Fruit fly (Drosophila melanogaster) whole organism, embryonic: Measurements from ENCODE around the gene CG32625.

Source experiments
- Atf-2 ChIP-seq: fragments of 200-800 bp; sonication (Bioruptor generic); optimal IDR thresholded peaks from 2 replicates; lab custom pipeline; 2016; ENCODE audit warnings: missing biosample characterization, missing genetic modification characterization
- Atf6 ChIP-seq: fragments of 200-800 bp; sonication (Bioruptor generic); IDR thresholded peaks from 2 replicates; pipeline ENCODE4 v1.3.6; 2022; ENCODE audit warnings: missing biosample characterization, missing genetic modification characterization
- B-H2 ChIP-seq: fragments of 200-800 bp; sonication (Bioruptor generic); optimal IDR thresholded peaks from 2 replicates; lab custom pipeline; 2018; ENCODE audit warnings: missing biosample characterization, mild to moderate bottlenecking, missing genetic modification characterization
- Bdp1 ChIP-seq: fragments of 200-800 bp; sonication (Bioruptor generic); optimal IDR thresholded peaks from 3 replicates; lab custom pipeline; 2016; ENCODE audit warnings: missing biosample characterization, missing genetic modification characterization
- CG10366 ChIP-seq: fragments of 200-800 bp; sonication (Bioruptor generic); IDR thresholded peaks from 2 replicates; pipeline ENCODE4 v1.3.6; 2022; ENCODE audit warnings: missing biosample characterization, missing genetic modification characterization
- CG11398 ChIP-seq: fragments of 200-800 bp; sonication (Bioruptor generic); optimal IDR thresholded peaks from 2 replicates; lab custom pipeline; 2016; ENCODE audit warnings: missing biosample characterization, missing genetic modification characterization
- CG12219 ChIP-seq: fragments of 200-800 bp; sonication (Bioruptor generic); optimal IDR thresholded peaks from 3 replicates; lab custom pipeline; 2018; ENCODE audit warnings: missing biosample characterization, mild to moderate bottlenecking, missing genetic modification characterization
- CG14667 ChIP-seq: fragments of 200-800 bp; sonication (Bioruptor generic); IDR thresholded peaks from 2 replicates; pipeline ENCODE4 v1.3.6; 2022; ENCODE audit warnings: missing biosample characterization, missing genetic modification characterization
- CG14965 ChIP-seq: fragments of 200-800 bp; sonication (Bioruptor generic); optimal IDR thresholded peaks from 2 replicates; lab custom pipeline; 2016; ENCODE audit warnings: missing biosample characterization, missing genetic modification characterization, borderline replicate concordance
- CG16815 ChIP-seq: fragments of 200-800 bp; sonication (Bioruptor generic); optimal IDR thresholded peaks from 3 replicates; lab custom pipeline; 2017; ENCODE audit warnings: missing biosample characterization, mild to moderate bottlenecking, missing genetic modification characterization
- CG17359 ChIP-seq: fragments of 200-800 bp; sonication (Bioruptor generic); optimal IDR thresholded peaks from 3 replicates; lab custom pipeline; 2018; ENCODE audit warnings: missing biosample characterization, mild to moderate bottlenecking, missing genetic modification characterization, moderate library complexity
- CG17912 ChIP-seq: fragments of 200-800 bp; sonication (Bioruptor generic); optimal IDR thresholded peaks from 2 replicates; lab custom pipeline; 2018; ENCODE audit warnings: missing biosample characterization, mild to moderate bottlenecking, missing genetic modification characterization
- CG18599 ChIP-seq: fragments of 200-800 bp; sonication (Bioruptor generic); optimal IDR thresholded peaks from 3 replicates; lab custom pipeline; 2017; ENCODE audit warnings: missing biosample characterization, missing genetic modification characterization, mild to moderate bottlenecking, moderate library complexity, missing genetic modification reagents
- CG3163 ChIP-seq: fragments of 200-800 bp; sonication (Bioruptor generic); optimal IDR thresholded peaks from 3 replicates; lab custom pipeline; 2016; ENCODE audit warnings: missing biosample characterization, missing genetic modification characterization
- CG34422 ChIP-seq: fragments of 200-800 bp; sonication (Bioruptor generic); IDR thresholded peaks from 3 replicates; pipeline ENCODE4 v1.3.6; 2022; ENCODE audit warnings: missing biosample characterization, missing genetic modification characterization
- CG3847 ChIP-seq: fragments of 200-800 bp; sonication (Bioruptor generic); IDR thresholded peaks from 2 replicates; pipeline ENCODE4 v1.3.6; 2022; ENCODE audit warnings: missing biosample characterization, missing genetic modification characterization
- CG4404 ChIP-seq: fragments of 200-800 bp; sonication (Bioruptor generic); IDR thresholded peaks from 2 replicates; pipeline ENCODE4 v1.3.6; 2022; ENCODE audit warnings: missing biosample characterization, missing genetic modification characterization
- CG6272 ChIP-seq: fragments of 200-800 bp; sonication (Bioruptor generic); IDR thresholded peaks from 2 replicates; pipeline ENCODE4 v1.3.6; 2022; ENCODE audit warnings: missing biosample characterization, missing genetic modification characterization
- CG7372 ChIP-seq: fragments of 200-800 bp; sonication (Bioruptor generic); IDR thresholded peaks from 2 replicates; pipeline ENCODE4 v1.3.6; 2022; ENCODE audit warnings: missing biosample characterization, missing genetic modification characterization
- CG8478 ChIP-seq: fragments of >200 bp; optimal IDR thresholded peaks from 2 replicates; lab custom pipeline; 2018
- CG9797 ChIP-seq: fragments of 200-800 bp; sonication (Bioruptor generic); optimal IDR thresholded peaks from 3 replicates; lab custom pipeline; 2018; ENCODE audit warnings: missing biosample characterization, mild to moderate bottlenecking, missing genetic modification characterization
- CG9876 ChIP-seq: fragments of 200-800 bp; sonication (Bioruptor generic); optimal IDR thresholded peaks from 2 replicates; lab custom pipeline; 2016; ENCODE audit warnings: missing biosample characterization, missing genetic modification characterization
- Camta ChIP-seq: fragments of 200-800 bp; sonication (Bioruptor generic); optimal IDR thresholded peaks from 2 replicates; lab custom pipeline; 2016; ENCODE audit warnings: missing biosample characterization, missing genetic modification characterization
- D19A ChIP-seq: fragments of 200-800 bp; optimal IDR thresholded peaks from 3 replicates; lab custom pipeline; 2019; ENCODE audit warnings: missing biosample characterization, mild to moderate bottlenecking, missing genetic modification characterization, moderate library complexity
- Deaf1 ChIP-seq: fragments of 200-800 bp; optimal IDR thresholded peaks from 3 replicates; lab custom pipeline; 2019; ENCODE audit warnings: missing biosample characterization, mild to moderate bottlenecking, missing genetic modification characterization, moderate library complexity
- ERR ChIP-seq: fragments of 200-800 bp; sonication (Bioruptor generic); optimal IDR thresholded peaks from 2 replicates; lab custom pipeline; 2016; ENCODE audit warnings: missing biosample characterization, missing genetic modification characterization
- Fer2 ChIP-seq: fragments of 200-800 bp; sonication (Bioruptor generic); optimal IDR thresholded peaks from 2 replicates; lab custom pipeline; 2018; ENCODE audit warnings: missing biosample characterization, mild to moderate bottlenecking, missing genetic modification characterization, moderate library complexity
- HmgZ ChIP-seq: fragments of 200-800 bp; sonication (Bioruptor generic); optimal IDR thresholded peaks from 2 replicates; lab custom pipeline; 2018; ENCODE audit warnings: missing biosample characterization, mild to moderate bottlenecking, missing genetic modification characterization
- Hmx ChIP-seq: fragments of 200-800 bp; sonication (Bioruptor generic); optimal IDR thresholded peaks from 2 replicates; lab custom pipeline; 2016; ENCODE audit warnings: missing biosample characterization, missing genetic modification characterization
- Hr39 ChIP-seq: fragments of >200 bp; optimal IDR thresholded peaks from 2 replicates; lab custom pipeline; 2017
- Max ChIP-seq: fragments of 200-800 bp; sonication (Bioruptor generic); optimal IDR thresholded peaks from 2 replicates; lab custom pipeline; 2016; ENCODE audit warnings: missing biosample characterization, mild to moderate bottlenecking, missing genetic modification characterization
- Sox100B ChIP-seq: fragments of 200-800 bp; sonication (Bioruptor generic); optimal IDR thresholded peaks from 3 replicates; lab custom pipeline; 2018; ENCODE audit warnings: missing biosample characterization, mild to moderate bottlenecking, missing genetic modification characterization
- Usf ChIP-seq: fragments of 200-800 bp; sonication (Bioruptor generic); optimal IDR thresholded peaks from 2 replicates; lab custom pipeline; 2017; ENCODE audit warnings: missing genotype, missing biosample characterization, missing genetic modification characterization
- Vsx1 ChIP-seq: fragments of 200-800 bp; sonication (Bioruptor generic); optimal IDR thresholded peaks from 2 replicates; lab custom pipeline; 2017; ENCODE audit warnings: missing biosample characterization, mild to moderate bottlenecking, missing genetic modification characterization, missing genetic modification reagents
- abd-A ChIP-seq: fragments of 200-800 bp; sonication (Bioruptor generic); optimal IDR thresholded peaks from 3 replicates; lab custom pipeline; 2019; ENCODE audit warnings: missing biosample characterization, mild to moderate bottlenecking, missing genetic modification characterization, moderate library complexity
- da ChIP-seq: fragments of 200-800 bp; sonication (Bioruptor generic); optimal IDR thresholded peaks from 2 replicates; lab custom pipeline; 2016; ENCODE audit warnings: missing biosample characterization, missing genetic modification characterization
- ems ChIP-seq: fragments of 200-800 bp; sonication (Bioruptor generic); optimal IDR thresholded peaks from 3 replicates; lab custom pipeline; 2016; ENCODE audit warnings: missing biosample characterization, missing genetic modification characterization
- fd64A ChIP-seq: fragments of 200-800 bp; sonication (Bioruptor generic); optimal IDR thresholded peaks from 3 replicates; lab custom pipeline; 2018; ENCODE audit warnings: missing biosample characterization, mild to moderate bottlenecking, missing genetic modification characterization
- fru ChIP-seq: fragments of >200 bp; optimal IDR thresholded peaks from 2 replicates; lab custom pipeline; 2017
- kay ChIP-seq: fragments of 200-800 bp; sonication (Bioruptor generic); optimal IDR thresholded peaks from 2 replicates; lab custom pipeline; 2016; ENCODE audit warnings: missing biosample characterization, missing genetic modification characterization
- knrl ChIP-seq: fragments of 200-800 bp; sonication (Bioruptor generic); IDR thresholded peaks from 3 replicates; pipeline ENCODE4 v1.3.6; 2022; ENCODE audit warnings: missing biosample characterization, missing genetic modification characterization; ENCODE audit not compliant: partially characterized antibody
- lilli ChIP-seq: fragments of 200-800 bp; sonication (Bioruptor generic); optimal IDR thresholded peaks from 3 replicates; lab custom pipeline; 2016; ENCODE audit warnings: missing biosample characterization, missing genetic modification characterization
- lmd ChIP-seq: fragments of 200-800 bp; sonication (Bioruptor generic); IDR thresholded peaks from 2 replicates; pipeline ENCODE4 v1.3.6; 2022; ENCODE audit warnings: missing biosample characterization, missing genetic modification characterization
- mam ChIP-seq: fragments of 200-800 bp; sonication (Bioruptor generic); optimal IDR thresholded peaks from 3 replicates; lab custom pipeline; 2016; ENCODE audit warnings: missing biosample characterization, missing genetic modification characterization
- nerfin-2 ChIP-seq: fragments of 200-800 bp; sonication (Bioruptor generic); IDR thresholded peaks from 2 replicates; pipeline ENCODE4 v1.3.6; 2022; ENCODE audit warnings: missing biosample characterization, missing genetic modification characterization; ENCODE audit not compliant: partially characterized antibody
- peb ChIP-seq: fragments of 200-800 bp; sonication (Bioruptor generic); IDR thresholded peaks from 2 replicates; pipeline ENCODE4 v1.3.6; 2022; ENCODE audit warnings: missing biosample characterization, missing genetic modification characterization
- pho ChIP-seq: fragments of 200-800 bp; sonication (Bioruptor generic); optimal IDR thresholded peaks from 2 replicates; lab custom pipeline; 2016; ENCODE audit warnings: missing biosample characterization, missing genetic modification characterization
- scrt ChIP-seq: fragments of 200-800 bp; sonication (Bioruptor generic); optimal IDR thresholded peaks from 2 replicates; lab custom pipeline; 2018; ENCODE audit warnings: missing biosample characterization, mild to moderate bottlenecking, missing genetic modification characterization, moderate library complexity
- stwl ChIP-seq: fragments of 200-800 bp; sonication (Bioruptor generic); optimal IDR thresholded peaks from 3 replicates; lab custom pipeline; 2018; ENCODE audit warnings: missing biosample characterization, mild to moderate bottlenecking, missing genetic modification characterization, moderate library complexity
- tgo ChIP-seq: fragments of 200-800 bp; sonication (Bioruptor generic); IDR thresholded peaks from 3 replicates; pipeline ENCODE4 v1.3.6; 2022; ENCODE audit warnings: missing biosample characterization, missing genetic modification characterization
- zen2 ChIP-seq: fragments of 200-800 bp; sonication (Bioruptor generic); IDR thresholded peaks from 3 replicates; pipeline ENCODE4 v1.3.6; 2022; ENCODE audit warnings: missing biosample characterization, missing genetic modification characterization; ENCODE audit not compliant: partially characterized antibody

Gene CG32625

dm6 chrX:13781739-13782502, 25.3 kb upstream of the CG32625 start, which contains the start of the genes CtsB and amrt (continued):
- TF ChIP-seq CG16815 (GFP tag; lab: Kevin White, UChicago) = no peak
- no peak for TF ChIP-seq fru (lab: Kevin White, UChicago)
- TF ChIP-seq fd64A (GFP tag; lab: Kevin White, UChicago) = no peak
- no peak for TF ChIP-seq Vsx1 (GFP tag; lab: Kevin White, UChicago)
- TF ChIP-seq CG10366 (GFP tag; lab: Robert Waterston, UW) = peak; percentile 34
- peak; percentile 7 for TF ChIP-seq Usf (GFP tag; lab: Kevin White, UChicago)
- TF ChIP-seq Deaf1 (tag; lab: Kevin White, UChicago) = no peak
- TF ChIP-seq knrl (GFP tag; lab: Robert Waterston, UW) = peak; percentile 92; the same call in 2 of the 3 replicates
- TF ChIP-seq abd-A (tag; lab: Kevin White, UChicago) = no peak
- peak; percentile 0 for TF ChIP-seq Fer2 (tag; lab: Kevin White, UChicago)
- no peak for TF ChIP-seq D19A (tag; lab: Kevin White, UChicago)
- peak; percentile 52 for TF ChIP-seq CG11398 (GFP tag; lab: Kevin White, UChicago)
- TF ChIP-seq pho (GFP tag; lab: Kevin White, UChicago) = peak; percentile 58
- TF ChIP-seq ems = no peak
- no peak for TF ChIP-seq CG17912
- no peak for TF ChIP-seq CG8478 (lab: Kevin White, UChicago)
- peak; percentile 60 for TF ChIP-seq CG3847 (GFP tag; lab: Robert Waterston, UW)
- no peak for TF ChIP-seq CG14667 (GFP tag; lab: Robert Waterston, UW)
- TF ChIP-seq scrt = no peak
- peak; percentile 0 for TF ChIP-seq Bdp1
- TF ChIP-seq Hr39 (lab: Kevin White, UChicago) = no peak
- TF ChIP-seq Sox100B = no peak
- peak; percentile 41 for TF ChIP-seq Atf-2 (GFP tag; lab: Kevin White, UChicago)
- TF ChIP-seq lilli = peak; percentile 62
- peak; percentile 28 for TF ChIP-seq kay (GFP tag; lab: Kevin White, UChicago)
- TF ChIP-seq Max (GFP tag; lab: Kevin White, UChicago) = peak; percentile 39
- peak; percentile 46 for TF ChIP-seq HmgZ (tag; lab: Kevin White, UChicago)
- TF ChIP-seq Camta (GFP tag; lab: Kevin White, UChicago) = peak; percentile 51
- no peak for TF ChIP-seq Hmx (GFP tag; lab: Kevin White, UChicago)
- TF ChIP-seq CG17359 = peak; percentile 85
- TF ChIP-seq CG9876 (GFP tag; lab: Kevin White, UChicago) = peak; percentile 20
- peak; percentile 70 for TF ChIP-seq mam (GFP tag; lab: Kevin White, UChicago)
- TF ChIP-seq tgo (GFP tag; lab: Robert Waterston, UW) = 0 out of 3 replicates have a peak, but pooled peaks have one; percentile 28
- TF ChIP-seq CG12219 = no peak
- TF ChIP-seq CG3163 (GFP tag; lab: Kevin White, UChicago) = peak; percentile 88
- TF ChIP-seq ERR (GFP tag; lab: Kevin White, UChicago) = peak; percentile 50
- TF ChIP-seq Atf6 = no peak
- TF ChIP-seq da = no peak
- TF ChIP-seq lmd = no peak; the same call in none of the 2 replicates
- peak; percentile 20 for TF ChIP-seq B-H2 (GFP tag; lab: Kevin White, UChicago)
- TF ChIP-seq CG7372 (GFP tag; lab: Robert Waterston, UW) = no peak
- TF ChIP-seq CG4404 (GFP tag; lab: Robert Waterston, UW) = 0 out of 2 replicates have a peak, but pooled peaks have one; percentile 17
- no peak for TF ChIP-seq CG18599 (GFP tag; lab: Kevin White, UChicago)
- peak; percentile 46 for TF ChIP-seq CG9797 (GFP tag; lab: Kevin White, UChicago)
- 0 out of 3 replicates have a peak, but pooled peaks have one; percentile 18 for TF ChIP-seq CG34422 (GFP tag; lab: Robert Waterston, UW)
- no peak; the same call in 2 of the 3 replicates for TF ChIP-seq zen2 (GFP tag; lab: Robert Waterston, UW)
- no peak for TF ChIP-seq CG14965 (GFP tag; lab: Kevin White, UChicago)
- TF ChIP-seq peb (GFP tag; lab: Robert Waterston, UW) = no peak
- no peak for TF ChIP-seq CG6272
- TF ChIP-seq nerfin-2 (GFP tag; lab: Robert Waterston, UW) = peak; percentile 58; the same call in 1 of the 2 replicates
- TF ChIP-seq stwl (tag; lab: Kevin White, UChicago) = peak; percentile 44
